Fruit fly (Drosophila melanogaster): ENCODE measurements around the gene CG13728.

The CG13728 gene

DNA sequence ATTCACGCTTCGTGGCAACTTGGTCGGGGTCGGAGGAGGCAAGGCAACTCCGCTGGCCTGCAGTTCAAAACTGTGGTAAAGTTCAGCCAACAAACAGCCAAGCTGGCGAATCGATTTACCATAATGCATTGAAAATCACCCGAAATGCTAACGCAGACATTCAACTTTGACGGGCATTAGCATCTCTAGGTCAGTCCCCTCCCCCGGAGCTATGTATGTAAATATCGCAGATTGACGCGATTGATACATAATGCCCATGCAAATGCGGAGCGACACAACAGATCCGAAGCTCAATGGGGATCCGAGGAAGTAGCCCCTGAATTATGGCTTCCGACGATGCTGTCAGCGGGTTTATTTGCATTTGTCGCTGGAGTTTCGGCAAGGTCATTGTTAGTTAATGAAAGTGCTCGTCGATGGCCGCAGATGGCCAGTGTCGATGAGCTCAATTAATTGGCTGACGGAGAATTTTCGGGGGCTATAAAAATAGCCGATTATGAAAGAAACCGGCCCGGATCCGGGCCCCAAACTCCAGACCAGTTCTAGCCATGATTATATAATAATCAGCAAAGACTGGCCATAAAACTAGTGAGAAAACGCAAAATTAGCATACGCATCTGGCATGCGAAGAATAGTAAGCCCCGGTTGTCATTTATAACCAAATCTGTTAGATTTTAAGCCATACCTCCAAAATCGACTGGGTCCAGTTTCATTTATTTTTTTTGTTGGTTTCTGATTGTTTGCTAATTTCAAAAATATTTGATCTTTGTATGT is 4.3 kb upstream of the CG13728 start (continued):
- TF ChIP-seq CG5180 (GFP tag; optimal IDR thresholded peaks at IDR 0.05) = no peak
- TF ChIP-seq lov (optimal IDR thresholded peaks at IDR 0.05) = no peak
- TF ChIP-seq lov (GFP tag; IDR thresholded peaks at IDR 0.05) = no peak
- no peak for TF ChIP-seq CrebB (tag; optimal IDR thresholded peaks at IDR 0.05)
- no peak for TF ChIP-seq HLH3B (GFP tag; IDR thresholded peaks at IDR 0.05)
- no peak for TF ChIP-seq Sox102F (GFP tag; optimal IDR thresholded peaks at IDR 0.05)
- no peak for TF ChIP-seq CG6791 (GFP tag; IDR thresholded peaks at IDR 0.05; ENCODE audit: partially characterized antibody)
- no peak for TF ChIP-seq jigr1 (GFP tag; IDR thresholded peaks at IDR 0.05)
- TF ChIP-seq lmd (GFP tag; IDR thresholded peaks at IDR 0.05) = no peak
- TF ChIP-seq D19B (GFP tag; optimal IDR thresholded peaks at IDR 0.05) = no peak
- no peak for TF ChIP-seq ham (GFP tag; IDR thresholded peaks at IDR 0.05)
- TF ChIP-seq CG13894 (tag; optimal IDR thresholded peaks at IDR 0.05) = peak; percentile 65
- no peak for TF ChIP-seq CG3838 (GFP tag; optimal IDR thresholded peaks at IDR 0.05)
- peak in 1 of 2 experiments; percentile 59 for TF ChIP-seq Hr78 (GFP tag; optimal IDR thresholded peaks at IDR 0.05)
- TF ChIP-seq psq (GFP tag; optimal IDR thresholded peaks at IDR 0.05) = no peak
- no peak for TF ChIP-seq hth (optimal IDR thresholded peaks at IDR 0.05)
- no peak for TF ChIP-seq ranshi (GFP tag; IDR thresholded peaks at IDR 0.05)
- no peak for TF ChIP-seq org-1 (GFP tag; optimal IDR thresholded peaks at IDR 0.05)
- peak; percentile 61 for TF ChIP-seq CG12769 (tag; optimal IDR thresholded peaks at IDR 0.05)
- no peak for TF ChIP-seq dm (GFP tag; optimal IDR thresholded peaks at IDR 0.05)
- TF ChIP-seq jumu (GFP tag; optimal IDR thresholded peaks at IDR 0.05) = no peak
- TF ChIP-seq CG12659 (GFP tag; optimal IDR thresholded peaks at IDR 0.05) = no peak
- TF ChIP-seq fu2 (GFP tag; optimal IDR thresholded peaks at IDR 0.05) = no peak
- TF ChIP-seq CG33213 (GFP tag; optimal IDR thresholded peaks at IDR 0.05) = no peak
- TF ChIP-seq Dll (GFP tag; IDR thresholded peaks at IDR 0.05; ENCODE audit: partially characterized antibody) = no peak
- no peak for TF ChIP-seq CG31365 (tag; optimal IDR thresholded peaks at IDR 0.05)
- no peak for TF ChIP-seq MBD-R2 (GFP tag; IDR thresholded peaks at IDR 0.05)
- TF ChIP-seq CG11456 (GFP tag; IDR thresholded peaks at IDR 0.05) = no peak
- no peak for TF ChIP-seq unc-4 (GFP tag; IDR thresholded peaks at IDR 0.05; ENCODE audit: partially characterized antibody)
- TF ChIP-seq exex (tag; optimal IDR thresholded peaks at IDR 0.05) = no peak
- no peak for TF ChIP-seq CG4730 (GFP tag; IDR thresholded peaks at IDR 0.05)
- no peak for TF ChIP-seq CG18619 (GFP tag; optimal IDR thresholded peaks at IDR 0.05)
- TF ChIP-seq mirr (GFP tag; optimal IDR thresholded peaks at IDR 0.05) = no peak
- no peak for TF ChIP-seq danr (GFP tag; IDR thresholded peaks at IDR 0.05)
- TF ChIP-seq zen2 (GFP tag; IDR thresholded peaks at IDR 0.05; ENCODE audit: partially characterized antibody) = no peak
- TF ChIP-seq pzg (GFP tag; optimal IDR thresholded peaks at IDR 0.05) = no peak
- TF ChIP-seq peb (GFP tag; IDR thresholded peaks at IDR 0.05) = no peak
- no peak for TF ChIP-seq Dad (GFP tag; optimal IDR thresholded peaks at IDR 0.05)
- no peak for TF ChIP-seq sug (tag; optimal IDR thresholded peaks at IDR 0.05)
- TF ChIP-seq CG18476 (GFP tag; optimal IDR thresholded peaks at IDR 0.05) = no peak
- TF ChIP-seq CG4820 (GFP tag; optimal IDR thresholded peaks at IDR 0.05) = no peak
- TF ChIP-seq HLH4C (GFP tag; IDR thresholded peaks at IDR 0.05; ENCODE audit: partially characterized antibody) = no peak
- no peak for TF ChIP-seq ewg (GFP tag; optimal IDR thresholded peaks at IDR 0.05)
- no peak for TF ChIP-seq HmgD (GFP tag; optimal IDR thresholded peaks at IDR 0.05)
- no peak for TF ChIP-seq Abd-B (GFP tag; optimal IDR thresholded peaks at IDR 0.05)
- TF ChIP-seq CG8290 (GFP tag; optimal IDR thresholded peaks at IDR 0.05) = no peak
- no peak for TF ChIP-seq CG8290 (tag; optimal IDR thresholded peaks at IDR 0.05)
- TF ChIP-seq zfh1 (GFP tag; IDR thresholded peaks at IDR 0.05) = no peak
- no peak for TF ChIP-seq Atf3 (GFP tag; optimal IDR thresholded peaks at IDR 0.05)
- no peak for TF ChIP-seq CG17361 (GFP tag; IDR thresholded peaks at IDR 0.05)
- TF ChIP-seq CG12071 (GFP tag; optimal IDR thresholded peaks at IDR 0.05) = no peak

Measured in whole organism, embryonic.